Fruit fly (Drosophila melanogaster) whole organism, wandering third instar larva: ENCODE data around the gene Tps1.

Experiments used
- CG9705 ChIP-seq: fragments of 200-800 bp; sonication (Bioruptor generic); optimal IDR thresholded peaks from 2 replicates; lab custom pipeline; 2018; ENCODE audit warnings: missing biosample characterization, mild to moderate bottlenecking, missing genetic modification characterization
- Hnf4 ChIP-seq: fragments of 200-800 bp; sonication (Bioruptor generic); optimal IDR thresholded peaks from 2 replicates; lab custom pipeline; 2016; ENCODE audit warnings: missing biosample characterization, mild to moderate bottlenecking, missing genetic modification characterization
- OdsH ChIP-seq: fragments of 200-800 bp; sonication (Bioruptor generic); optimal IDR thresholded peaks from 2 replicates; lab custom pipeline; 2016; ENCODE audit warnings: missing biosample characterization, mild to moderate bottlenecking, missing genetic modification characterization
- br ChIP-seq: fragments of 200-800 bp; sonication (Bioruptor generic); optimal IDR thresholded peaks from 2 replicates; lab custom pipeline; 2016; ENCODE audit warnings: missing biosample characterization, missing genetic modification characterization
- psq ChIP-seq: fragments of 200-800 bp; sonication (Bioruptor generic); optimal IDR thresholded peaks from 3 replicates; lab custom pipeline; 2017; ENCODE audit warnings: missing biosample characterization, mild to moderate bottlenecking, missing genetic modification characterization, moderate library complexity
- usp ChIP-seq: fragments of >200 bp; optimal IDR thresholded peaks from 2 replicates; lab custom pipeline; 2017; ENCODE audit warnings: missing biosample characterization, missing genetic modification characterization

DNA sequence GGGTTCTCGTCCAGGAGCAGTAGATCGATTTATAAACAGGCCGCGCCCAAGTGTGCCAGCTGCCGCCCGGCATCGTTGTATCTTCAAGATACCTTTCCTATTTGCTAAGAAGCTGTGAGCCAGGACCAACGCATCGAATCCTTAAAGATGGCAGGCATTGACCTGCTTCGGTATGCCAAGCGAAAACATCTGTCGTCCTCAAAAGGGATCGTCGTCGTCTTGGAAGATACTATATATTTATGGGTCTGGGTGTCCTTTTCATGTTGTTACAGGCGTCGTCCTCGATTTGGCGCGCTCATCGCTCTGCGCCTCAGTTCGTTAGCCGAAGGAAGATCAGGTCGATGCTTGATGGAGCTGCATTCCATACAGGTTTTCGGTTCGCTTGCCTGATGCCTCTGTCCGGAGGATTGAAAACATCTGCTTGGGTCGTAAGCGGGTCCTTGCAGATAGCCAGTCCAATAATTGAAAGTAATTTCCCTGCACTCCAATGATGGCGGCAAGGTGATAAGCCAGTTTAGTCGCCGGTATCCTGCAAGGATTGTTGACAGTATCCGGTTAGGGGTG lies 24.3 kb upstream of the Tps1 start:
- TF ChIP-seq psq (GFP tag; lab: Kevin White, UChicago) (no peak), OdsH (GFP tag; lab: Kevin White, UChicago) (no peak), Hnf4 (GFP tag; lab: Kevin White, UChicago) (no peak), CG9705 (no peak), usp (GFP tag; lab: Kevin White, UChicago) (no peak), br (GFP tag; lab: Kevin White, UChicago) (no peak)
